Worm (Caenorhabditis elegans) whole organism, L2 larva: Measurements from ENCODE around the gene eif-3.D.

Experiments used
- C34F6.9 ChIP-seq: fragments of 150-350 bp; optimal IDR thresholded peaks from 2 replicates; lab custom pipeline; 2014; ENCODE audit warnings: missing biosample characterization, missing genetic modification characterization
- F13H6.1 ChIP-seq: sonication (generic microtip); optimal IDR thresholded peaks from 2 replicates; lab custom pipeline; 2016; ENCODE audit warnings: missing genetic modification characterization, missing compliant biosample characterization
- Y55F3AM.14 ChIP-seq: fragments of 200-800 bp; sonication (Bioruptor generic); optimal IDR thresholded peaks from 2 replicates; lab custom pipeline; 2018; ENCODE audit warnings: mild to moderate bottlenecking, missing genetic modification characterization, missing compliant biosample characterization
- ZK546.5 ChIP-seq: sonication (generic microtip); optimal IDR thresholded peaks from 2 replicates; lab custom pipeline; 2017; ENCODE audit warnings: missing biosample characterization, missing genetic modification characterization
- alr-1 ChIP-seq: fragments of 150-350 bp; optimal IDR thresholded peaks from 2 replicates; lab custom pipeline; 2014; ENCODE audit warnings: missing biosample characterization, missing genetic modification characterization
- aly-2 ChIP-seq: fragments of 150-350 bp; optimal IDR thresholded peaks from 2 replicates; lab custom pipeline; 2014; ENCODE audit warnings: missing biosample characterization, missing genetic modification characterization
- ama-1 ChIP-seq: fragments of 150-350 bp; optimal IDR thresholded peaks from 2 replicates; lab custom pipeline; 2018; ENCODE audit warnings: inconsistent platforms
- blmp-1 ChIP-seq: sonication (generic microtip); optimal IDR thresholded peaks from 2 replicates; lab custom pipeline; 2017; ENCODE audit warnings: missing genetic modification characterization, mild to moderate bottlenecking, missing compliant biosample characterization, antibody characterized with exemption, moderate library complexity; ENCODE audit not compliant: insufficient read depth
- ceh-82 ChIP-seq: fragments of 150-350 bp; optimal IDR thresholded peaks from 2 replicates; lab custom pipeline; 2014; ENCODE audit warnings: missing biosample characterization, missing genetic modification characterization
- crh-2 ChIP-seq: sonication (generic microtip); optimal IDR thresholded peaks from 2 replicates; lab custom pipeline; 2017; ENCODE audit warnings: missing biosample characterization, missing genetic modification characterization
- elt-1 ChIP-seq: fragments of 150-350 bp; optimal IDR thresholded peaks from 2 replicates; lab custom pipeline; 2014; ENCODE audit warnings: missing biosample characterization, missing genetic modification characterization
- elt-3 ChIP-seq: sonication (generic microtip); optimal IDR thresholded peaks from 2 replicates; lab custom pipeline; 2017; ENCODE audit warnings: missing biosample characterization, missing genetic modification characterization
- fos-1 ChIP-seq: fragments of 150-350 bp; optimal IDR thresholded peaks from 2 replicates; lab custom pipeline; 2014; ENCODE audit warnings: missing biosample characterization, missing genetic modification characterization
- gmeb-1 ChIP-seq: fragments of 150-350 bp; optimal IDR thresholded peaks from 2 replicates; lab custom pipeline; 2014; ENCODE audit warnings: missing biosample characterization, missing genetic modification characterization
- lin-11 ChIP-seq: fragments of 150-350 bp; sonication (generic microtip); optimal IDR thresholded peaks from 2 replicates; lab custom pipeline; 2014; ENCODE audit warnings: missing biosample characterization, missing genetic modification characterization, inconsistent platforms, mixed read lengths
- lin-13 ChIP-seq: fragments of 150-350 bp; optimal IDR thresholded peaks from 2 replicates; lab custom pipeline; 2014; ENCODE audit warnings: missing biosample characterization, missing genetic modification reagents, missing genetic modification characterization
- lin-39 ChIP-seq: fragments of 150-350 bp; optimal IDR thresholded peaks from 2 replicates; lab custom pipeline; 2014; ENCODE audit warnings: missing biosample characterization, missing genetic modification reagents, missing genetic modification characterization
- lsy-2 ChIP-seq, 2 experiments: fragments of 150-350 bp in 1 of 2; sonication (generic microtip) in 1 of 2; optimal IDR thresholded peaks; 2 replicates each; lab custom pipeline; 2014 to 2017; ENCODE audit warnings: missing biosample characterization in 2 of 2, missing genetic modification characterization in 2 of 2
- mab-5 ChIP-seq: fragments of 150-350 bp; optimal IDR thresholded peaks from 2 replicates; lab custom pipeline; 2014; ENCODE audit warnings: missing biosample characterization, missing genetic modification characterization
- mbf-1 ChIP-seq: sonication (generic microtip); optimal IDR thresholded peaks from 2 replicates; lab custom pipeline; 2017; ENCODE audit warnings: missing biosample characterization, missing genetic modification characterization
- mdl-1 ChIP-seq, 2 experiments: fragments of 150-350 bp in 1 of 2; sonication (generic microtip) in 1 of 2; optimal IDR thresholded peaks; 2 replicates each; lab custom pipeline; 2017; ENCODE audit warnings: missing biosample characterization in 2 of 2, missing genetic modification characterization in 2 of 2
- nhr-10 ChIP-seq: sonication (generic microtip); optimal IDR thresholded peaks from 2 replicates; lab custom pipeline; 2017; ENCODE audit warnings: missing biosample characterization, missing genetic modification characterization
- nhr-11 ChIP-seq: fragments of 150-350 bp; optimal IDR thresholded peaks from 2 replicates; lab custom pipeline; 2014; ENCODE audit warnings: missing biosample characterization, missing genetic modification characterization
- nhr-12 ChIP-seq: fragments of 150-350 bp; optimal IDR thresholded peaks from 2 replicates; lab custom pipeline; 2014; ENCODE audit warnings: missing biosample characterization, missing genetic modification characterization
- nhr-129 ChIP-seq: fragments of 150-350 bp; optimal IDR thresholded peaks from 2 replicates; lab custom pipeline; 2014; ENCODE audit warnings: missing biosample characterization, missing genetic modification characterization
- nhr-21 ChIP-seq: fragments of 150-350 bp; optimal IDR thresholded peaks from 2 replicates; lab custom pipeline; 2014; ENCODE audit warnings: missing biosample characterization, missing genetic modification characterization
- nhr-23 ChIP-seq: fragments of 150-350 bp; optimal IDR thresholded peaks from 2 replicates; lab custom pipeline; 2014; ENCODE audit warnings: missing biosample characterization, missing genetic modification reagents, missing genetic modification characterization
- nhr-237 ChIP-seq: fragments of 150-350 bp; optimal IDR thresholded peaks from 2 replicates; lab custom pipeline; 2014; ENCODE audit warnings: missing biosample characterization, missing genetic modification characterization
- nhr-25 ChIP-seq: fragments of 150-350 bp; sonication (generic microtip); optimal IDR thresholded peaks from 3 replicates; lab custom pipeline; 2014; ENCODE audit warnings: missing biosample characterization, missing genetic modification characterization
- nhr-6 ChIP-seq: fragments of 150-350 bp; optimal IDR thresholded peaks from 2 replicates; lab custom pipeline; 2014; ENCODE audit warnings: missing biosample characterization, missing genetic modification characterization
- sem-4 ChIP-seq: fragments of 150-350 bp; optimal IDR thresholded peaks from 2 replicates; lab custom pipeline; 2014; ENCODE audit warnings: missing biosample characterization, missing genetic modification reagents, missing genetic modification characterization
- skn-1 ChIP-seq: sonication (generic microtip); optimal IDR thresholded peaks from 2 replicates; lab custom pipeline; 2017; ENCODE audit warnings: missing biosample characterization, missing genetic modification characterization
- sma-3 ChIP-seq: sonication (generic microtip); optimal IDR thresholded peaks from 2 replicates; lab custom pipeline; 2016; ENCODE audit warnings: missing genetic modification reagents, missing genetic modification characterization, missing compliant biosample characterization
- sma-9 ChIP-seq, 2 experiments: fragments of 150-350 bp in 1 of 2; sonication (generic microtip) in 1 of 2; optimal IDR thresholded peaks; 2 replicates each; lab custom pipeline; 2014 to 2016; ENCODE audit warnings: missing genetic modification characterization in 2 of 2, mild to moderate bottlenecking in 1 of 2, missing biosample characterization in 1 of 2, missing compliant biosample characterization in 1 of 2, missing genetic modification reagents in 1 of 2, moderate library complexity in 1 of 2
- snpc-4 ChIP-seq: fragments of 150-350 bp; optimal IDR thresholded peaks from 2 replicates; lab custom pipeline; 2014; ENCODE audit warnings: missing biosample characterization, missing genetic modification characterization
- unc-55 ChIP-seq: fragments of 150-350 bp; sonication (generic microtip); optimal IDR thresholded peaks from 3 replicates; lab custom pipeline; 2014; ENCODE audit warnings: missing biosample characterization, missing genetic modification reagents, missing genetic modification characterization
- unc-62 ChIP-seq: fragments of 150-350 bp; optimal IDR thresholded peaks from 2 replicates; lab custom pipeline; 2014; ENCODE audit warnings: missing biosample characterization, missing genetic modification reagents, missing genetic modification characterization
- zag-1 ChIP-seq: fragments of 150-350 bp; optimal IDR thresholded peaks from 2 replicates; lab custom pipeline; 2014; ENCODE audit warnings: missing biosample characterization, missing genetic modification characterization
- ztf-1 ChIP-seq: fragments of 200-800 bp; sonication (Bioruptor generic); conservative IDR thresholded peaks from 2 replicates; pipeline ENCODE4 v1.3.6; 2022; ENCODE audit warnings: missing genetic modification characterization, missing compliant biosample characterization
- ztf-4 ChIP-seq: fragments of 150-350 bp; optimal IDR thresholded peaks from 2 replicates; lab custom pipeline; 2014; ENCODE audit warnings: missing biosample characterization, missing genetic modification characterization

The eif-3.D gene

DNA sequence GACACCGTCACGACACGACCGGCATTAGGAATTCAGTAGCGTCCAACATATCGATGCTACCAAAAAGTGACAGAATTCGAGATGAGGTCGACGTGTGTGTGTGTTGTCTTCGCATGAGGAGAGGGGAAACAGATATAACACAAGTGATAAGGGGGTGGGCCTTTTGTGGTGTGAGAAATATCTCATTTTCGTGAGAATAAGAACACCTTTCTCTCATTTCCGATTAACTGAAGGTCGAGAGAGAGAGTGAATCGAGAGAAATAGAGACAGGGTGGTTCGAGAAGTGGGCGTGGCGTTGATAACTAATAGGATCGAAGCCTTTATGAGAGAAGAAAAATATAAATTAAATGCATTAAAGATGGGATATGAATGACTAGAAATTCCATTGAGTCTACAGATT is 11.8 kb upstream of the eif-3.D start:
- TF ChIP-seq blmp-1 (tag; lab: Kevin White, UChicago) (peak; percentile 41), sem-4 (tag; lab: Kevin White, UChicago) (no peak), sma-9 (GFP tag; optimal IDR thresholded peaks at IDR 0.05; lab: Kevin White, UChicago) (peak; percentile 37), sma-9 (tag; optimal IDR thresholded peaks at IDR 0.05; lab: Kevin White, UChicago) (no peak), nhr-25 (tag; lab: Kevin White, UChicago) (peak; percentile 41), sma-3 (GFP tag; lab: Kevin White, UChicago) (peak; percentile 34)

DNA sequence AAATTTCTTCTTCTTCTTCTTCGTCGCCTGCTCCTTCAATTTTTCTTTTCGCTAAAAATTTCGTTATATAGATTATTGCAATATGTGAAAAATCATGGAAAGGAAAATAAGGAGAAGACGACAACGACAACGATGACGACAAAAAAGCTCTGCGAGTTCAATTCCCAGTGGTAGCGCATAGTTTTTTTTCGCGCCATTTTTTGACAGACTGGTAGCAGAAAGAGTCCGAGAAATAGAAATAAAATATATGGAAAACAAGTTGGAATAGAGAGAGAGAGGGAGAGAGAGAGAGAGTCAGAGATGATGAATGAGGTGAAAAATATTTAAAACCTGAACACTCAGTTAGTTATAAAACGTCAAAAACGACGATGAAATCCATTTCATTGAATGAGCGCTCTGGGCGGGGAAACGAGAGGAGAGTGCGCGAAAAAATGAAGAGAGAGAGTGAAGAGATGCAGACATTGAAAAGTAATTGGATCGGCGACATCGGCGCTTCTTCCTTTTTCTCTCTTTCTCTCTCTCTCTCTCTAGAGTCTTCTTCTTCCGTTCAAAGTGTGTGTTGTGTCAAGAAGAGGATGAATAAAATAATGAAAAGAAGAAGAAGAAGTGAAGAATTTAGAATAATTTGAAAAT is 10.6 kb upstream of the eif-3.D start, which contains the start of gene pde-2:
TSS of gene pde-2 (minus strand) at position 51 of the 633 bp plus-strand sequence.
- peak; percentile 61 for TF ChIP-seq snpc-4 (tag; lab: Kevin White, UChicago)
- peak; percentile 75 for TF ChIP-seq zag-1 (tag; lab: Kevin White, UChicago)
- peak; percentile 61 for TF ChIP-seq nhr-6 (tag; lab: Kevin White, UChicago)
- peak; percentile 37 for TF ChIP-seq ztf-4 (tag; lab: Kevin White, UChicago)
- no peak for TF ChIP-seq unc-62
- TF ChIP-seq nhr-25 (tag; lab: Kevin White, UChicago): peak; percentile 38
- TF ChIP-seq mbf-1 (tag; lab: Kevin White, UChicago): no peak
- peak in 1 of 2 experiments; percentile 69 for TF ChIP-seq lsy-2 (tag; optimal IDR thresholded peaks at IDR 0.05; lab: Kevin White, UChicago)
- no peak for TF ChIP-seq ama-1 (lab: Kevin White, UChicago)
- peak; percentile 74 for TF ChIP-seq sma-9 (GFP tag; optimal IDR thresholded peaks at IDR 0.05; lab: Kevin White, UChicago)
- no peak for TF ChIP-seq sma-9 (tag; optimal IDR thresholded peaks at IDR 0.05; lab: Kevin White, UChicago)
- peak; percentile 68 for TF ChIP-seq F13H6.1 (tag; lab: Kevin White, UChicago)
- TF ChIP-seq sem-4 (tag; lab: Kevin White, UChicago): peak; percentile 76
- TF ChIP-seq sma-3 (GFP tag; lab: Kevin White, UChicago): peak; percentile 6
- TF ChIP-seq alr-1 (tag; lab: Kevin White, UChicago): no peak
- no peak for TF ChIP-seq nhr-11 (tag; lab: Kevin White, UChicago)
- TF ChIP-seq fos-1 (tag; lab: Kevin White, UChicago): peak; percentile 36
- TF ChIP-seq mdl-1 (tag; optimal IDR thresholded peaks at IDR 0.05; lab: Kevin White, UChicago): peak in 1 of 2 experiments; percentile 16
- peak; percentile 11 for TF ChIP-seq lin-13 (GFP tag; lab: Kevin White, UChicago)
- TF ChIP-seq nhr-237: no peak
- peak; percentile 12 for TF ChIP-seq Y55F3AM.14 (GFP tag; lab: Kevin White, UChicago)
- peak; percentile 77 for TF ChIP-seq crh-2 (tag; lab: Kevin White, UChicago)
- TF ChIP-seq C34F6.9: peak; percentile 81
- TF ChIP-seq elt-1 (tag; lab: Kevin White, UChicago): no peak
- peak; percentile 50 for TF ChIP-seq unc-55 (GFP tag; lab: Kevin White, UChicago)
- peak; percentile 74 for TF ChIP-seq nhr-129
- TF ChIP-seq nhr-10 (tag; lab: Kevin White, UChicago): no peak
- TF ChIP-seq, all 48 proteins: peak for 18

DNA sequence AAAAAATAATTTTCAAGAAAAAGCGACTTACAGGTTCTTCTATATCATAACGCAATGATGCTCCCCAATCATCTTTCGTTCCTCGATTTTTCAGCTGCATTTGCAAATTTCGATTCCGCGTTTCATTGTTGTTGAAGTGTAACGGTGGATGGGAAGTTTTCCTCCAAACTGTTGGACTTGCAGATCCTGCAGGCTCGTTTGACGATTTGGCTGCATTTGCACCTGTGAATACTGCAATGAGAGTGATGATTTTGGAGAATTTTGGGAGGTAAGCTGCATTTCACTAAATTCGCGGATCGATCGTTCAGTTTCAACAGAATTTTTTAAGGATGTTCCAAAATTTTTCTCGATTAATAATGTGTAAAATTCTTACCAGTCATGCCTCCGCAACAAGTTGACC is 9.5 kb upstream of the eif-3.D start:
- TF ChIP-seq mdl-1 (tag; optimal IDR thresholded peaks at IDR 0.05; lab: Kevin White, UChicago): no peak
- TF ChIP-seq aly-2 (tag; lab: Kevin White, UChicago): no peak
- no peak for TF ChIP-seq gmeb-1
- TF ChIP-seq, all 48 proteins: peak for 0

DNA sequence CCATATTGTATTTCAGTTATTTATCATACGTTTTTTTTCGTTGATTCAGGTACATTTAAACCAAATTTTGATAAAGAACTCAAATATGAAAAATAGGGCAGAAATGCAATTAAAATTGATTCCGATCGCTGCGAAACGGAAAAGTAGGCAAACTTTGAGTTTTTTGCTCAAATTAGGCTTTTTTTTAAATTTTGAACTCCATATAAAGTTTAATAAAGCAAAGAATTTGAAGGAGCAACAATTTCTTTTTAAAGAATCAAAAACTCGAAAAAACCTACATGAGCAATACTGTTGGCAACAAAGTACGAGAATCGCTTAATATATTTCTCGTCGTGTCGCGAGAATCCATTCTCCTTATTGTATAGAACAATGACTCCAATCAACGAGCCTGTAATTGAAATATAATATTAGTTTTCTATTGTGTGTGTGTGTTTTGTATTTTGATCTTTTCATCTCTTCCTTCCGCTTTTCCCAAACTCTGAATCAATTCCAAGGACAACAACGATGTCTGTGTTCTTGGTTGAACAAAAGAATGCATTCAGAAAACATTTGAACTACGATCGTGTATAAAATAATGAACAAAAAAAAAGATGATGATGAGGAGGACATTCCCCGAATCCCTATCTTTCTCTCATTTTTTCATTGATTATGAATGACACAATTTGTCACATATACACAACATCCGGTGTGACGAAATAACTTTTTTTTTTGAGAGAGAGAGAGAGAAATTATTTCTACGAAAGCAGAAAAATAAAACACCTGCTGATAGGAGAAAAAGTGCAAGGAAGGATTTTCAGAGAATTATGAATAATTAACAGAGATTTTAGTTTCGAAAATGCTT is 7.4 kb upstream of the eif-3.D start:
- peak; percentile 36 for TF ChIP-seq nhr-25 (tag; lab: Kevin White, UChicago)
- no peak for TF ChIP-seq ztf-1 (GFP tag; lab: Robert Waterston, UW)
- TF ChIP-seq mdl-1 (tag; optimal IDR thresholded peaks at IDR 0.05; lab: Kevin White, UChicago): no peak
- peak; percentile 15 for TF ChIP-seq sma-3 (GFP tag; lab: Kevin White, UChicago)
- peak; percentile 37 for TF ChIP-seq sma-9 (GFP tag; optimal IDR thresholded peaks at IDR 0.05; lab: Kevin White, UChicago)
- TF ChIP-seq sma-9 (tag; optimal IDR thresholded peaks at IDR 0.05; lab: Kevin White, UChicago): no peak
- TF ChIP-seq Y55F3AM.14 (GFP tag; lab: Kevin White, UChicago): peak; percentile 55
- TF ChIP-seq nhr-21 (tag; lab: Kevin White, UChicago): no peak
- TF ChIP-seq elt-1 (tag; lab: Kevin White, UChicago): no peak
- no peak for TF ChIP-seq blmp-1 (tag; lab: Kevin White, UChicago)
- TF ChIP-seq sem-4 (tag; lab: Kevin White, UChicago): no peak
- TF ChIP-seq fos-1 (tag; lab: Kevin White, UChicago): peak; percentile 15
- no peak for TF ChIP-seq alr-1 (tag; lab: Kevin White, UChicago)
- no peak for TF ChIP-seq lin-39
- TF ChIP-seq nhr-6 (tag; lab: Kevin White, UChicago): no peak
- no peak for TF ChIP-seq ztf-4 (tag; lab: Kevin White, UChicago)
- TF ChIP-seq ZK546.5 (tag; lab: Kevin White, UChicago): no peak
- TF ChIP-seq nhr-23 (tag; lab: Kevin White, UChicago): no peak
- no peak for TF ChIP-seq skn-1 (tag; lab: Kevin White, UChicago)
- peak in 1 of 2 experiments; percentile 36 for TF ChIP-seq lsy-2 (tag; optimal IDR thresholded peaks at IDR 0.05; lab: Kevin White, UChicago)
- no peak for TF ChIP-seq F13H6.1 (tag; lab: Kevin White, UChicago)
- no peak for TF ChIP-seq lin-11 (tag; lab: Kevin White, UChicago)
- TF ChIP-seq nhr-12 (tag; lab: Kevin White, UChicago): no peak
- no peak for TF ChIP-seq elt-3 (tag; lab: Kevin White, UChicago)
- peak; percentile 2 for TF ChIP-seq crh-2 (tag; lab: Kevin White, UChicago)
- TF ChIP-seq C34F6.9: peak; percentile 34
- TF ChIP-seq mab-5 (tag; lab: Kevin White, UChicago): no peak
- no peak for TF ChIP-seq snpc-4 (tag; lab: Kevin White, UChicago)
- TF ChIP-seq ceh-82 (tag; lab: Kevin White, UChicago): no peak
- TF ChIP-seq, all 48 proteins: peak for 8
